Fruit fly (Drosophila melanogaster): ENCODE results near the gene CG6985.

CG6985 gene

DNA sequence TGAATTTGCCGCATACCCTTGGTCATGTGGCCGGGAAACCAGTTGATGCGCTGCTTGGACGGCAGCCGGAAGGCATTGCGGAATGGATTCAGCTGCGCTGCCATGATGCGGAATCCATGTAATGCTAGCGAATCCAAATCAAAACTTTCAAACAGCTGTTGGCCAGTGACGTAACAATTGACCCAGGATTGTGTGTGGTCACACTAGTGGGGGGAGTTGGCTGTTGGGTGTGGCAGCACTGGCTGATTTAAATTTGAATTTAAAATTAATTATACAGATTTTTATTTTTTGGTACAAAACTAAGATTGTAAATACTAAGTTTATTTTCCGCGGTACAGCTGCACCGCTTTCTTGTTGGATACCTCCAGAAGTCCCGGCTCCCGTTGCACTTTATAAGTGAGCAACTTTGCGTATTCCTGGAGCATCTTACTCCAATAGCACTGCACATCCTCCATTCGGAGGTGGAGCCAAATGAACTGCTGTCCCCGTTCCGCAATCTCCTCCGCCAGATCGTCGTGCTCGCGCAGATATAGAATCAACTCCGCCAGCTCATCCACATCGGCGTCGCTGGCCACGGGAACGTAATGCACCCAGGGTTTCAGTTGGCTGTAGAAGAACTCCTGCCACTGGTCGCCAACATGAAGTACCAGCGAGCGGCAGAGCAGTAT is 6.6 kb downstream of the CG6985 start, which contains the start of gene CG17141 (continued):
- TF ChIP-seq inv (GFP tag; IDR thresholded peaks at IDR 0.05; ENCODE audit: partially characterized antibody) (no peak), mirr (GFP tag; optimal IDR thresholded peaks at IDR 0.05) (no peak), pho (GFP tag; optimal IDR thresholded peaks at IDR 0.05) (no peak), NK7.1 (GFP tag; optimal IDR thresholded peaks at IDR 0.05) (no peak), croc (GFP tag; conservative IDR thresholded peaks at IDR 0.05) (no peak), CG3995 (GFP tag; optimal IDR thresholded peaks at IDR 0.05) (peak; percentile 77), Bgb (GFP tag; IDR thresholded peaks at IDR 0.05; ENCODE audit: partially characterized antibody) (peak; percentile 45; the same call in 1 of the 2 replicates), Hr39 (optimal IDR thresholded peaks at IDR 0.05) (no peak), CG15514 (GFP tag; optimal IDR thresholded peaks at IDR 0.05) (peak; percentile 72), sim (GFP tag; IDR thresholded peaks at IDR 0.05) (no peak), HHEX (GFP tag; optimal IDR thresholded peaks at IDR 0.05) (no peak), D (optimal IDR thresholded peaks at IDR 0.05) (no peak), D (GFP tag; optimal IDR thresholded peaks at IDR 0.05) (no peak), Six4 (GFP tag; optimal IDR thresholded peaks at IDR 0.05) (no peak), HLH4C (GFP tag; IDR thresholded peaks at IDR 0.05; ENCODE audit: partially characterized antibody) (peak; percentile 22; the same call in 1 of the 3 replicates), CG7987 (GFP tag; optimal IDR thresholded peaks at IDR 0.05) (peak; percentile 41), psq (GFP tag; optimal IDR thresholded peaks at IDR 0.05) (no peak), oc (tag; optimal IDR thresholded peaks at IDR 0.05) (no peak), ara (GFP tag; IDR thresholded peaks at IDR 0.05) (no peak), Dref (GFP tag; IDR thresholded peaks at IDR 0.05) (peak; percentile 38; the same call in 1 of the 2 replicates), CG4730 (GFP tag; IDR thresholded peaks at IDR 0.05) (no peak), CG17612 (GFP tag; IDR thresholded peaks at IDR 0.05) (no peak), CG9437 (GFP tag; optimal IDR thresholded peaks at IDR 0.05) (no peak), CG16815 (GFP tag; optimal IDR thresholded peaks at IDR 0.05) (no peak), ham (GFP tag; IDR thresholded peaks at IDR 0.05) (no peak), zf30C (GFP tag; optimal IDR thresholded peaks at IDR 0.05) (no peak), jigr1 (GFP tag; IDR thresholded peaks at IDR 0.05) (no peak), CG13424 (tag; optimal IDR thresholded peaks at IDR 0.05) (no peak), p53 (GFP tag; optimal IDR thresholded peaks at IDR 0.05) (no peak), al (GFP tag; IDR thresholded peaks at IDR 0.05) (no peak), HLHmδ (GFP tag; optimal IDR thresholded peaks at IDR 0.05) (peak; percentile 70), ttk (GFP tag; IDR thresholded peaks at IDR 0.05) (no peak), CG8944 (GFP tag; optimal IDR thresholded peaks at IDR 0.05) (no peak), Stat92E (GFP tag; optimal IDR thresholded peaks at IDR 0.05) (no peak), CG1832 (GFP tag; optimal IDR thresholded peaks at IDR 0.05) (no peak), disco-r (GFP tag; optimal IDR thresholded peaks at IDR 0.05) (no peak), CG1024 (GFP tag; IDR thresholded peaks at IDR 0.05) (no peak), grn (GFP tag; optimal IDR thresholded peaks at IDR 0.05) (no peak), twi (tag; optimal IDR thresholded peaks at IDR 0.05) (no peak), CG11247 (GFP tag; IDR thresholded peaks at IDR 0.05) (no peak), unpg (GFP tag; optimal IDR thresholded peaks at IDR 0.05) (no peak), tna (GFP tag; IDR thresholded peaks at IDR 0.05; ENCODE audit: partially characterized antibody) (no peak), tup (GFP tag; optimal IDR thresholded peaks at IDR 0.05) (no peak), MESR4 (GFP tag; optimal IDR thresholded peaks at IDR 0.05) (peak; percentile 77), Dip2 (GFP tag; IDR thresholded peaks at IDR 0.05) (no peak), CkIIα-i1 (GFP tag; IDR thresholded peaks at IDR 0.05) (no peak), nom (GFP tag; optimal IDR thresholded peaks at IDR 0.05) (no peak), pzg (GFP tag; optimal IDR thresholded peaks at IDR 0.05) (peak; percentile 90), CG7839 (tag; optimal IDR thresholded peaks at IDR 0.05) (no peak), CG11723 (GFP tag; optimal IDR thresholded peaks at IDR 0.05) (no peak)
